Worm (Caenorhabditis elegans): Measurements from ENCODE around the gene sup-12.
A peak's percentile ranks its signal among the peaks of the same experiment; 100 is the strongest.

ce11 chrX:3942267-3942666 lies 37.9 kb downstream of the sup-12 start, which contains the start of gene T19D2.13:
- peak in 1 of 2 experiments; percentile 82 for TF ChIP-seq unc-62 (GFP tag; optimal IDR thresholded peaks at IDR 0.05 in 1 of 2)
- no peak for TF ChIP-seq unc-62 (tag; optimal IDR thresholded peaks at IDR 0.05)
- no peak for TF ChIP-seq unc-130 (GFP tag; optimal IDR thresholded peaks at IDR 0.05)
- TF ChIP-seq pha-4 (GFP tag; IDR thresholded peaks at IDR 0.05) = no peak
- TF ChIP-seq pha-4 (tag; optimal IDR thresholded peaks at IDR 0.05) = no peak
- no peak for TF ChIP-seq nhr-237 (tag; optimal IDR thresholded peaks at IDR 0.05)
- no peak for TF ChIP-seq fos-1 (tag; optimal IDR thresholded peaks at IDR 0.05)
- no peak for TF ChIP-seq ama-1 (optimal IDR thresholded peaks at IDR 0.05)
- no peak for TF ChIP-seq F44E2.7 (GFP tag; IDR thresholded peaks at IDR 0.05)
- TF ChIP-seq jun-1 (tag; optimal IDR thresholded peaks at IDR 0.05) = no peak
- TF ChIP-seq ZK546.5 (tag; optimal IDR thresholded peaks at IDR 0.05) = no peak
- no peak for TF ChIP-seq hlh-30 (tag; optimal IDR thresholded peaks at IDR 0.05; ENCODE audit: insufficient read depth)
- no peak for TF ChIP-seq ztf-11 (tag; optimal IDR thresholded peaks at IDR 0.05)
- TF ChIP-seq nhr-28 (tag; optimal IDR thresholded peaks at IDR 0.05) = no peak
